Fruit fly (Drosophila melanogaster) whole organism, adult: Measurements from ENCODE around the gene RhoBTB.
A peak's percentile ranks its signal among the peaks of the same experiment; 100 is the strongest.

Source experiments
- CG11617 ChIP-seq: fragments of 200-800 bp; sonication (Bioruptor generic); optimal IDR thresholded peaks from 2 replicates; lab custom pipeline; 2017; ENCODE audit warnings: mild to moderate bottlenecking, missing biosample characterization, missing genetic modification reagents, missing genetic modification characterization
- CG14711 ChIP-seq: fragments of 200-800 bp; sonication (Bioruptor generic); optimal IDR thresholded peaks from 2 replicates; lab custom pipeline; 2018; ENCODE audit warnings: missing biosample characterization, mild to moderate bottlenecking, missing genetic modification characterization, moderate library complexity
- CG33017 ChIP-seq: fragments of 200-800 bp; sonication (Bioruptor generic); optimal IDR thresholded peaks from 2 replicates; lab custom pipeline; 2018; ENCODE audit warnings: missing biosample characterization, mild to moderate bottlenecking, missing genetic modification characterization, moderate library complexity
- CG7101 ChIP-seq: fragments of 200-800 bp; sonication (Bioruptor generic); optimal IDR thresholded peaks from 2 replicates; lab custom pipeline; 2018; ENCODE audit warnings: missing biosample characterization, mild to moderate bottlenecking, missing genetic modification characterization, moderate library complexity
- Clk ChIP-seq: fragments of 200-800 bp; sonication (Bioruptor generic); optimal IDR thresholded peaks from 2 replicates; lab custom pipeline; 2017; ENCODE audit warnings: missing biosample characterization, missing genetic modification characterization
- Mnt ChIP-seq: fragments of 200-800 bp; sonication (Bioruptor generic); optimal IDR thresholded peaks from 2 replicates; lab custom pipeline; 2016; ENCODE audit warnings: missing biosample characterization, mild to moderate bottlenecking, missing genetic modification characterization
- bab1 ChIP-seq: fragments of 200-800 bp; sonication (Bioruptor generic); optimal IDR thresholded peaks from 3 replicates; lab custom pipeline; 2019; ENCODE audit warnings: missing biosample characterization, mild to moderate bottlenecking, missing genetic modification characterization, moderate library complexity
- cic ChIP-seq: fragments of 200-800 bp; sonication (Bioruptor generic); optimal IDR thresholded peaks from 2 replicates; lab custom pipeline; 2017; ENCODE audit warnings: missing biosample characterization, mild to moderate bottlenecking, missing genetic modification characterization, moderate library complexity
- cnc ChIP-seq, 2 experiments: fragments of >200 bp; optimal IDR thresholded peaks; 2 replicates each; lab custom pipeline; 2017
- kay ChIP-seq: fragments of 200-800 bp; sonication (Bioruptor generic); peaks from one replicate; lab custom pipeline; 2016; ENCODE audit warnings: missing biosample characterization, missing genetic modification characterization, borderline replicate concordance
- pad ChIP-seq: fragments of 200-800 bp; sonication (Bioruptor generic); optimal IDR thresholded peaks from 3 replicates; lab custom pipeline; 2017; ENCODE audit warnings: missing biosample characterization, missing genetic modification characterization, mild to moderate bottlenecking, moderate library complexity, missing genetic modification reagents
- tj ChIP-seq: fragments of 200-800 bp; sonication (Bioruptor generic); optimal IDR thresholded peaks from 3 replicates; lab custom pipeline; 2017; ENCODE audit warnings: missing biosample characterization, mild to moderate bottlenecking, missing genetic modification characterization, moderate library complexity

DNA sequence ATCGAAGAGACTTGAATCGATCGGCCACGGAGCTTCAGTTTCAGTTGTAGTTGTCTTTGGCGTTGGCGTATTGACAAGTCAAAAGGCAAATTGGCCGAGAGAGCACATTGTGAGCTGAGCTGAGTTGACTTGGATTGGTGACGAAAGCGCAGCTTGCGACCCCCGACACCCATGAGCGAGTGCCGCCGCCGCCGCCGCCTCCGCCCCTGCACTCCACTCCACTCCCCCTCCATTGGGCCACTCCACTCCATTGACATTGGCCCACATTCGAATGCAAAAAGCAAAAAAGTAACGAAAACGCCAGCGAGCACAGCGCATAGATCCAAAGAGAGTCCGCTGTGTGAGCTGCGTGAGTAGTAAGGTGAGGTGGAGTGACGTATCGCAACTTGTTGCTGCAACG lies 21.7 kb downstream of the RhoBTB start:
- no peak for TF ChIP-seq cic (GFP tag; lab: Kevin White, UChicago)
- TF ChIP-seq cnc (optimal IDR thresholded peaks at IDR 0.05; lab: Kevin White, UChicago), result no peak
- TF ChIP-seq CG7101, result no peak
- TF ChIP-seq kay (GFP tag; lab: Kevin White, UChicago), result no peak
- TF ChIP-seq pad (GFP tag; lab: Kevin White, UChicago), result no peak
- TF ChIP-seq Mnt, result no peak
- no peak for TF ChIP-seq bab1 (GFP tag; lab: Kevin White, UChicago)
- no peak for TF ChIP-seq CG14711
- peak; percentile 43 for TF ChIP-seq tj
- no peak for TF ChIP-seq CG33017
- no peak for TF ChIP-seq CG11617
- no peak for TF ChIP-seq Clk (GFP tag; lab: Kevin White, UChicago)
